Worm (Caenorhabditis elegans) whole organism, L3 larva: Measurements from ENCODE around the gene C16D9.5.

ENCODE experiments used
- R02D3.7 ChIP-seq: fragments of 150-350 bp; optimal IDR thresholded peaks from 2 replicates; lab custom pipeline; 2014; ENCODE audit warnings: missing biosample characterization, missing genetic modification characterization
- ama-1 ChIP-seq: fragments of 150-350 bp; optimal IDR thresholded peaks from 2 replicates; lab custom pipeline; 2018
- ceh-9 ChIP-seq: sonication (generic microtip); optimal IDR thresholded peaks from 2 replicates; lab custom pipeline; 2018; ENCODE audit warnings: missing biosample characterization, missing genetic modification characterization
- egl-27 ChIP-seq: sonication (generic microtip); optimal IDR thresholded peaks from 4 replicates; lab custom pipeline; 2017; ENCODE audit warnings: missing biosample characterization, missing genetic modification reagents, missing genetic modification characterization
- elt-2 ChIP-seq: sonication (generic microtip); optimal IDR thresholded peaks from 2 replicates; lab custom pipeline; 2016; ENCODE audit warnings: missing genetic modification reagents, mild to moderate bottlenecking, missing genetic modification characterization, missing compliant biosample characterization
- jun-1 ChIP-seq: fragments of 150-350 bp; optimal IDR thresholded peaks from 2 replicates; lab custom pipeline; 2014; ENCODE audit warnings: missing biosample characterization, missing genetic modification reagents, missing genetic modification characterization
- nhr-11 ChIP-seq: fragments of 150-350 bp; optimal IDR thresholded peaks from 2 replicates; lab custom pipeline; 2014; ENCODE audit warnings: missing biosample characterization, missing genetic modification characterization
- nhr-12 ChIP-seq: fragments of 150-350 bp; optimal IDR thresholded peaks from 2 replicates; lab custom pipeline; 2014; ENCODE audit warnings: missing biosample characterization, missing genetic modification characterization
- nhr-25 ChIP-seq: sonication (generic microtip); optimal IDR thresholded peaks from 2 replicates; lab custom pipeline; 2017; ENCODE audit warnings: missing biosample characterization, missing genetic modification characterization
- nhr-28 ChIP-seq: fragments of 150-350 bp; optimal IDR thresholded peaks from 2 replicates; lab custom pipeline; 2014; ENCODE audit warnings: missing biosample characterization, missing genetic modification characterization
- nhr-76 ChIP-seq: fragments of 150-350 bp; sonication (generic microtip); optimal IDR thresholded peaks from 5 replicates; lab custom pipeline; 2014; ENCODE audit warnings: missing biosample characterization, missing genetic modification characterization
- unc-62 ChIP-seq: fragments of 150-350 bp; sonication (generic microtip); optimal IDR thresholded peaks from 4 replicates; lab custom pipeline; 2014; ENCODE audit warnings: missing biosample characterization, missing genetic modification reagents, missing genetic modification characterization
- zag-1 ChIP-seq: fragments of 150-350 bp; optimal IDR thresholded peaks from 2 replicates; lab custom pipeline; 2014; ENCODE audit warnings: missing biosample characterization, missing genetic modification characterization

- TF ChIP-seq unc-62 (GFP tag; lab: Kevin White, UChicago) = no peak
- no peak for TF ChIP-seq nhr-12 (tag; lab: Kevin White, UChicago)
- no peak for TF ChIP-seq nhr-28 (tag; lab: Kevin White, UChicago)
- no peak for TF ChIP-seq jun-1
- TF ChIP-seq ama-1 (lab: Kevin White, UChicago) = no peak
- TF ChIP-seq nhr-25 (tag; lab: Kevin White, UChicago) = no peak
- no peak for TF ChIP-seq nhr-76
- no peak for TF ChIP-seq nhr-11 (tag; lab: Kevin White, UChicago)
- no peak for TF ChIP-seq ceh-9 (tag; lab: Kevin White, UChicago)
- no peak for TF ChIP-seq egl-27
- no peak for TF ChIP-seq zag-1 (tag; lab: Kevin White, UChicago)
- no peak for TF ChIP-seq R02D3.7
- TF ChIP-seq elt-2 = no peak
Measured at ce11 chrV:8245457-8245856, at the start of gene C16D9.5.
